Fruit fly (Drosophila melanogaster) S2 (cell line): ENCODE measurements around the gene CG43773.

Source experiments
- CG8478 ChIP-seq: fragments of >200 bp; optimal IDR thresholded peaks from 2 replicates; lab custom pipeline; 2018
- CTCF ChIP-seq, 2 experiments: fragments of >200 bp; optimal IDR thresholded peaks; 2 replicates each; lab custom pipeline; 2018

CG43773 gene

dm6 chr2L:4028697-4029096 is 21.2 kb downstream of the CG43773 start:
- TF ChIP-seq CTCF (optimal IDR thresholded peaks at IDR 0.05; lab: Kevin White, UChicago) (no peak), CG8478 (no peak)

- TF ChIP-seq CG8478 (no peak), CTCF (optimal IDR thresholded peaks at IDR 0.05; lab: Kevin White, UChicago) (peak in 1 of 2 experiments; percentile 26)
These were observed 22.9 kb downstream of the CG43773 start for dm6 chr2L:4030236-4030943.

dm6 chr2L:4031203-4032096 is 24.0 kb downstream of the CG43773 start, which contains the start of gene ed:
Gene ed, plus strand, starts transcription at chr2L:4031377.
- TF ChIP-seq CTCF (optimal IDR thresholded peaks at IDR 0.05; lab: Kevin White, UChicago) (no peak), CG8478 (no peak)

dm6 chr2L:4034300-4034699 is 26.8 kb downstream of the CG43773 start:
- TF ChIP-seq CG8478 (no peak), CTCF (optimal IDR thresholded peaks at IDR 0.05; lab: Kevin White, UChicago) (no peak)

- no peak for TF ChIP-seq CG8478
- TF ChIP-seq CTCF (optimal IDR thresholded peaks at IDR 0.05; lab: Kevin White, UChicago) = no peak
These were observed 28.8 kb downstream of the CG43773 start for dm6 chr2L:4036306-4036705.

- TF ChIP-seq CG8478 (no peak), CTCF (optimal IDR thresholded peaks at IDR 0.05; lab: Kevin White, UChicago) (no peak)
These were observed 29.5 kb downstream of the CG43773 start for dm6 chr2L:4037015-4037414.

- TF ChIP-seq CTCF (optimal IDR thresholded peaks at IDR 0.05; lab: Kevin White, UChicago) = no peak
- no peak for TF ChIP-seq CG8478
These were observed 30.7 kb downstream of the CG43773 start for dm6 chr2L:4038073-4038699.

dm6 chr2L:4043052-4043451 is 35.6 kb downstream of the CG43773 start:
- TF ChIP-seq CTCF (optimal IDR thresholded peaks at IDR 0.05; lab: Kevin White, UChicago) (no peak), CG8478 (no peak)

dm6 chr2L:4045185-4045814 is 37.8 kb downstream of the CG43773 start:
- TF ChIP-seq CG8478 (no peak), CTCF (optimal IDR thresholded peaks at IDR 0.05; lab: Kevin White, UChicago) (no peak)

dm6 chr2L:4051770-4052169 is 44.3 kb downstream of the CG43773 start:
- TF ChIP-seq CTCF (optimal IDR thresholded peaks at IDR 0.05; lab: Kevin White, UChicago) (no peak), CG8478 (no peak)

- TF ChIP-seq CTCF (optimal IDR thresholded peaks at IDR 0.05; lab: Kevin White, UChicago) (no peak), CG8478 (no peak)
These were observed 44.9 kb downstream of the CG43773 start for dm6 chr2L:4052346-4052745.

dm6 chr2L:4053421-4054091 is 46.1 kb downstream of the CG43773 start:
- TF ChIP-seq CTCF (optimal IDR thresholded peaks at IDR 0.05; lab: Kevin White, UChicago) (no peak), CG8478 (no peak)

- TF ChIP-seq CTCF (optimal IDR thresholded peaks at IDR 0.05; lab: Kevin White, UChicago) (no peak), CG8478 (no peak)
These were observed 47.6 kb downstream of the CG43773 start for dm6 chr2L:4054881-4055779.

- TF ChIP-seq CTCF (optimal IDR thresholded peaks at IDR 0.05; lab: Kevin White, UChicago) (no peak), CG8478 (no peak)
These were observed 49.3 kb downstream of the CG43773 start for dm6 chr2L:4056781-4057180.
